Fruit fly (Drosophila melanogaster) whole organism, embryonic: ENCODE data around the gene Arv1.

Experiments
- Ada2b ChIP-seq: fragments of 200-800 bp; sonication (Bioruptor generic); IDR thresholded peaks from 2 replicates; pipeline ENCODE4 v1.3.6; 2022; ENCODE audit warnings: missing biosample characterization, missing genetic modification characterization
- Bdp1 ChIP-seq: fragments of 200-800 bp; sonication (Bioruptor generic); optimal IDR thresholded peaks from 3 replicates; lab custom pipeline; 2016; ENCODE audit warnings: missing biosample characterization, missing genetic modification characterization
- CG1024 ChIP-seq: fragments of 200-800 bp; sonication (Bioruptor generic); IDR thresholded peaks from 2 replicates; pipeline ENCODE4 v1.3.6; 2022; ENCODE audit warnings: missing biosample characterization, missing genetic modification characterization
- CG10979 ChIP-seq: fragments of 200-800 bp; sonication (Bioruptor generic); optimal IDR thresholded peaks from 2 replicates; lab custom pipeline; 2018; ENCODE audit warnings: missing biosample characterization, mild to moderate bottlenecking, missing genetic modification characterization, moderate library complexity
- CG11398 ChIP-seq: fragments of 200-800 bp; sonication (Bioruptor generic); optimal IDR thresholded peaks from 2 replicates; lab custom pipeline; 2016; ENCODE audit warnings: missing biosample characterization, missing genetic modification characterization
- CG11504 ChIP-seq: fragments of 200-800 bp; sonication (Bioruptor generic); optimal IDR thresholded peaks from 3 replicates; lab custom pipeline; 2019; ENCODE audit warnings: missing biosample characterization, mild to moderate bottlenecking, missing genetic modification characterization, moderate library complexity
- CG11696 ChIP-seq: fragments of 200-800 bp; sonication (Bioruptor generic); IDR thresholded peaks from 2 replicates; pipeline ENCODE4 v1.3.6; 2022; ENCODE audit warnings: missing biosample characterization, missing genetic modification characterization
- CG14667 ChIP-seq: fragments of 200-800 bp; sonication (Bioruptor generic); IDR thresholded peaks from 2 replicates; pipeline ENCODE4 v1.3.6; 2022; ENCODE audit warnings: missing biosample characterization, missing genetic modification characterization
- CG15073 ChIP-seq: fragments of 200-800 bp; sonication (Bioruptor generic); optimal IDR thresholded peaks from 2 replicates; lab custom pipeline; 2016; ENCODE audit warnings: missing biosample characterization, missing genetic modification characterization
- CG15514 ChIP-seq: fragments of 200-800 bp; sonication (Bioruptor generic); optimal IDR thresholded peaks from 3 replicates; lab custom pipeline; 2017; ENCODE audit warnings: missing biosample characterization, missing genetic modification characterization, mild to moderate bottlenecking, moderate library complexity, missing genetic modification reagents
- CG16815 ChIP-seq: fragments of 200-800 bp; sonication (Bioruptor generic); optimal IDR thresholded peaks from 3 replicates; lab custom pipeline; 2017; ENCODE audit warnings: missing biosample characterization, mild to moderate bottlenecking, missing genetic modification characterization
- CG17186 ChIP-seq: fragments of 200-800 bp; sonication (Bioruptor generic); optimal IDR thresholded peaks from 3 replicates; lab custom pipeline; 2017; ENCODE audit warnings: missing biosample characterization, missing genetic modification reagents, missing genetic modification characterization
- CG18599 ChIP-seq: fragments of 200-800 bp; sonication (Bioruptor generic); optimal IDR thresholded peaks from 3 replicates; lab custom pipeline; 2017; ENCODE audit warnings: missing biosample characterization, missing genetic modification characterization, mild to moderate bottlenecking, moderate library complexity, missing genetic modification reagents
- CG2678 ChIP-seq: fragments of 200-800 bp; sonication (Bioruptor generic); optimal IDR thresholded peaks from 3 replicates; lab custom pipeline; 2019; ENCODE audit warnings: missing biosample characterization, mild to moderate bottlenecking, missing genetic modification characterization, moderate library complexity
- CG2712 ChIP-seq: fragments of 200-800 bp; optimal IDR thresholded peaks from 3 replicates; lab custom pipeline; 2019; ENCODE audit warnings: missing biosample characterization, mild to moderate bottlenecking, missing genetic modification characterization, moderate library complexity
- CG31388 ChIP-seq: fragments of 200-800 bp; sonication (Bioruptor generic); optimal IDR thresholded peaks from 2 replicates; lab custom pipeline; 2016; ENCODE audit warnings: missing biosample characterization, missing genetic modification characterization
- CG3281 ChIP-seq: fragments of 200-800 bp; sonication (Bioruptor generic); optimal IDR thresholded peaks from 3 replicates; lab custom pipeline; 2017; ENCODE audit warnings: missing biosample characterization, mild to moderate bottlenecking, missing genetic modification characterization
- CG3838 ChIP-seq: fragments of 200-800 bp; sonication (Bioruptor generic); optimal IDR thresholded peaks from 3 replicates; lab custom pipeline; 2016; ENCODE audit warnings: missing biosample characterization, missing genetic modification characterization
- CG3995 ChIP-seq: fragments of 200-800 bp; sonication (Bioruptor generic); optimal IDR thresholded peaks from 3 replicates; lab custom pipeline; 2016; ENCODE audit warnings: missing biosample characterization, missing genetic modification characterization
- CG4328 ChIP-seq: fragments of 200-800 bp; sonication (Bioruptor generic); optimal IDR thresholded peaks from 3 replicates; lab custom pipeline; 2017; ENCODE audit warnings: missing biosample characterization, missing genetic modification reagents, missing genetic modification characterization
- CG4820 ChIP-seq: fragments of 200-800 bp; sonication (Bioruptor generic); optimal IDR thresholded peaks from 3 replicates; lab custom pipeline; 2016; ENCODE audit warnings: missing biosample characterization, missing genetic modification characterization
- CG4854 ChIP-seq: fragments of 200-800 bp; sonication (Bioruptor generic); optimal IDR thresholded peaks from 2 replicates; lab custom pipeline; 2016; ENCODE audit warnings: missing biosample characterization, missing genetic modification characterization, inconsistent platforms
- CG6654 ChIP-seq: fragments of 200-800 bp; sonication (Bioruptor generic); optimal IDR thresholded peaks from 2 replicates; lab custom pipeline; 2017; ENCODE audit warnings: missing biosample characterization, mild to moderate bottlenecking, missing genetic modification characterization
- CG8478 ChIP-seq: fragments of >200 bp; optimal IDR thresholded peaks from 2 replicates; lab custom pipeline; 2018
- D ChIP-seq, 2 experiments: fragments of 200-800 bp in 1 of 2; fragments of >200 bp in 1 of 2; sonication (Bioruptor generic) in 1 of 2; optimal IDR thresholded peaks; 2 replicates in 1 of 2; 3 replicates in 1 of 2; lab custom pipeline; 2017; ENCODE audit warnings: mild to moderate bottlenecking in 1 of 2, missing biosample characterization in 1 of 2, missing genetic modification characterization in 1 of 2, missing genetic modification reagents in 1 of 2
- Dref ChIP-seq: fragments of 200-800 bp; sonication (Bioruptor generic); IDR thresholded peaks from 2 replicates; pipeline ENCODE4 v1.3.6; 2022; ENCODE audit warnings: missing biosample characterization, missing genetic modification characterization
- Fer3 ChIP-seq: fragments of 200-800 bp; sonication (Bioruptor generic); optimal IDR thresholded peaks from 2 replicates; lab custom pipeline; 2018; ENCODE audit warnings: missing biosample characterization, mild to moderate bottlenecking, missing genetic modification characterization, moderate library complexity
- Jarid2 ChIP-seq: fragments of 200-800 bp; sonication (Bioruptor generic); optimal IDR thresholded peaks from 3 replicates; lab custom pipeline; 2017; ENCODE audit warnings: mild to moderate bottlenecking, missing biosample characterization, missing genetic modification reagents, missing genetic modification characterization
- MESR4 ChIP-seq: fragments of 200-800 bp; sonication (Bioruptor generic); optimal IDR thresholded peaks from 2 replicates; lab custom pipeline; 2018; ENCODE audit warnings: missing biosample characterization, mild to moderate bottlenecking, missing genetic modification characterization, moderate library complexity
- Mes4 ChIP-seq: fragments of 200-800 bp; sonication (Bioruptor generic); optimal IDR thresholded peaks from 2 replicates; lab custom pipeline; 2016; ENCODE audit warnings: missing biosample characterization, missing genetic modification characterization
- Neu2 ChIP-seq: fragments of 200-800 bp; sonication (Bioruptor generic); optimal IDR thresholded peaks from 3 replicates; lab custom pipeline; 2016; ENCODE audit warnings: missing biosample characterization, missing genetic modification characterization, borderline replicate concordance
- Nf-YB ChIP-seq: fragments of 200-800 bp; sonication (Bioruptor generic); optimal IDR thresholded peaks from 3 replicates; lab custom pipeline; 2019; ENCODE audit warnings: missing biosample characterization, mild to moderate bottlenecking, missing genetic modification characterization, moderate library complexity
- NfI ChIP-seq: fragments of 200-800 bp; sonication (Bioruptor generic); optimal IDR thresholded peaks from 3 replicates; lab custom pipeline; 2018; ENCODE audit warnings: missing biosample characterization, mild to moderate bottlenecking, missing genetic modification characterization, moderate library complexity
- Oli ChIP-seq: fragments of 200-800 bp; sonication (Bioruptor generic); optimal IDR thresholded peaks from 2 replicates; lab custom pipeline; 2018; ENCODE audit warnings: missing biosample characterization, mild to moderate bottlenecking, missing genetic modification characterization, moderate library complexity
- Scr ChIP-seq: fragments of 200-800 bp; sonication (Bioruptor generic); IDR thresholded peaks from 2 replicates; pipeline ENCODE4 v1.3.6; 2022; ENCODE audit warnings: missing biosample characterization, missing genetic modification characterization; ENCODE audit not compliant: partially characterized antibody
- Spps ChIP-seq: fragments of 200-800 bp; sonication (Bioruptor generic); optimal IDR thresholded peaks from 2 replicates; lab custom pipeline; 2018; ENCODE audit warnings: missing biosample characterization, mild to moderate bottlenecking, missing genetic modification characterization
- abd-A ChIP-seq: fragments of 200-800 bp; sonication (Bioruptor generic); optimal IDR thresholded peaks from 3 replicates; lab custom pipeline; 2019; ENCODE audit warnings: missing biosample characterization, mild to moderate bottlenecking, missing genetic modification characterization, moderate library complexity
- al ChIP-seq: fragments of 200-800 bp; sonication (Bioruptor generic); IDR thresholded peaks from 2 replicates; pipeline ENCODE4 v1.3.6; 2022; ENCODE audit warnings: missing biosample characterization, missing genetic modification characterization
- chif ChIP-seq, 2 experiments: fragments of 200-800 bp; sonication (Bioruptor generic); optimal IDR thresholded peaks; 3 replicates each; lab custom pipeline; 2016; ENCODE audit warnings: missing biosample characterization in 2 of 2, missing genetic modification characterization in 2 of 2
- ci ChIP-seq: fragments of 200-800 bp; sonication (Bioruptor generic); IDR thresholded peaks from 3 replicates; pipeline ENCODE4 v1.3.6; 2022; ENCODE audit warnings: missing biosample characterization, missing genetic modification characterization
- en ChIP-seq: fragments of 200-800 bp; sonication (Bioruptor generic); optimal IDR thresholded peaks from 2 replicates; lab custom pipeline; 2016; ENCODE audit warnings: missing biosample characterization, missing genetic modification characterization
- eyg ChIP-seq: fragments of 200-800 bp; sonication (Bioruptor generic); optimal IDR thresholded peaks from 3 replicates; lab custom pipeline; 2016; ENCODE audit warnings: missing biosample characterization, missing genetic modification characterization
- fd102C ChIP-seq: fragments of 200-800 bp; sonication (Bioruptor generic); optimal IDR thresholded peaks from 2 replicates; lab custom pipeline; 2018; ENCODE audit warnings: missing biosample characterization, mild to moderate bottlenecking, missing genetic modification characterization, moderate library complexity
- gcm ChIP-seq: fragments of 200-800 bp; sonication (Bioruptor generic); optimal IDR thresholded peaks from 2 replicates; lab custom pipeline; 2019; ENCODE audit warnings: missing biosample characterization, mild to moderate bottlenecking, missing genetic modification characterization, moderate library complexity
- gcm2 ChIP-seq: fragments of 200-800 bp; sonication (Bioruptor generic); optimal IDR thresholded peaks from 2 replicates; lab custom pipeline; 2016; ENCODE audit warnings: missing biosample characterization, missing genetic modification characterization
- mam ChIP-seq: fragments of 200-800 bp; sonication (Bioruptor generic); optimal IDR thresholded peaks from 3 replicates; lab custom pipeline; 2016; ENCODE audit warnings: missing biosample characterization, missing genetic modification characterization
- sug ChIP-seq: fragments of 200-800 bp; optimal IDR thresholded peaks from 2 replicates; lab custom pipeline; 2019; ENCODE audit warnings: missing biosample characterization, mild to moderate bottlenecking, missing genetic modification characterization, moderate library complexity
- trh ChIP-seq: fragments of 200-800 bp; sonication (Bioruptor generic); optimal IDR thresholded peaks from 2 replicates; lab custom pipeline; 2016; ENCODE audit warnings: missing biosample characterization, missing genetic modification characterization

The Arv1 gene

dm6 chr3L:21496865-21497634, 32.1 kb downstream of the Arv1 start, which contains the start of gene Hr78 (continued):
- peak; percentile 88 for TF ChIP-seq gcm
- peak; percentile 52 for TF ChIP-seq sug
- no peak; the same call in 1 of the 2 replicates for TF ChIP-seq CG14667 (GFP tag; lab: Robert Waterston, UW)
- TF ChIP-seq Jarid2 (GFP tag; lab: Kevin White, UChicago): peak; percentile 50
- TF ChIP-seq CG11696 (GFP tag; lab: Robert Waterston, UW): peak; percentile 98
- 0 out of 2 replicates have a peak, but pooled peaks have one; percentile 12 for TF ChIP-seq Scr (GFP tag; lab: Robert Waterston, UW)
- TF ChIP-seq CG4328 (GFP tag; lab: Kevin White, UChicago): peak; percentile 77
- peak; percentile 87 for TF ChIP-seq CG2712
- TF ChIP-seq CG31388 (GFP tag; lab: Kevin White, UChicago): peak; percentile 14
- peak; percentile 70 for TF ChIP-seq CG3995 (GFP tag; lab: Kevin White, UChicago)
- peak; percentile 80; the same call in 2 of the 3 replicates for TF ChIP-seq ci
- peak; percentile 94 for TF ChIP-seq CG2678 (tag; lab: Kevin White, UChicago)
- TF ChIP-seq CG10979 (tag; lab: Kevin White, UChicago): peak; percentile 85
- TF ChIP-seq CG6654: peak; percentile 40
- peak; percentile 19 for TF ChIP-seq CG3838 (GFP tag; lab: Kevin White, UChicago)
- no peak for TF ChIP-seq Mes4 (GFP tag; lab: Kevin White, UChicago)
- no peak for TF ChIP-seq CG17186
- TF ChIP-seq chif (GFP tag; optimal IDR thresholded peaks at IDR 0.05; lab: Kevin White, UChicago): no peak
- no peak for TF ChIP-seq gcm2
- peak; percentile 69 for TF ChIP-seq Nf-YB (GFP tag; lab: Kevin White, UChicago)
- peak; percentile 41 for TF ChIP-seq CG4820
- no peak for TF ChIP-seq D (optimal IDR thresholded peaks at IDR 0.05; lab: Kevin White, UChicago)
- peak; percentile 81 for TF ChIP-seq D (GFP tag; optimal IDR thresholded peaks at IDR 0.05; lab: Kevin White, UChicago)
- TF ChIP-seq CG8478 (lab: Kevin White, UChicago): no peak
- TF ChIP-seq Dref (GFP tag; lab: Robert Waterston, UW): no peak
- TF ChIP-seq CG3281 (GFP tag; lab: Kevin White, UChicago): peak; percentile 89
- TF ChIP-seq CG15514 (GFP tag; lab: Kevin White, UChicago): peak; percentile 52
- TF ChIP-seq CG11398 (GFP tag; lab: Kevin White, UChicago): no peak
- TF ChIP-seq CG18599: peak; percentile 89
- peak; percentile 78 for TF ChIP-seq Fer3 (tag; lab: Kevin White, UChicago)
- peak; percentile 63 for TF ChIP-seq Ada2b
- TF ChIP-seq Spps (tag; lab: Kevin White, UChicago): peak; percentile 59
- peak; percentile 87 for TF ChIP-seq Oli (tag; lab: Kevin White, UChicago)
- peak; percentile 38; the same call in 1 of the 2 replicates for TF ChIP-seq CG1024 (GFP tag; lab: Robert Waterston, UW)
- TF ChIP-seq fd102C (GFP tag; lab: Kevin White, UChicago): no peak
- no peak for TF ChIP-seq CG4854 (GFP tag; lab: Kevin White, UChicago)
- no peak for TF ChIP-seq Bdp1 (GFP tag; lab: Kevin White, UChicago)
- TF ChIP-seq CG16815 (GFP tag; lab: Kevin White, UChicago): peak; percentile 61
- TF ChIP-seq CG11504: no peak
- peak; percentile 58; the same call in 1 of the 2 replicates for TF ChIP-seq al
- no peak for TF ChIP-seq mam (GFP tag; lab: Kevin White, UChicago)
- peak; percentile 77 for TF ChIP-seq NfI
- no peak for TF ChIP-seq en (GFP tag; lab: Kevin White, UChicago)
- no peak for TF ChIP-seq CG15073
- TF ChIP-seq Neu2 (GFP tag; lab: Kevin White, UChicago): no peak
- peak; percentile 93 for TF ChIP-seq MESR4 (GFP tag; lab: Kevin White, UChicago)
- no peak for TF ChIP-seq abd-A (tag; lab: Kevin White, UChicago)
- TF ChIP-seq trh (GFP tag; lab: Kevin White, UChicago): peak; percentile 16
- TF ChIP-seq eyg (GFP tag; lab: Kevin White, UChicago): no peak
